Worm (Caenorhabditis elegans) whole organism, L2 larva: ENCODE data around the gene hira-1.

Source experiments
- R02D3.7 ChIP-seq: fragments of 150-350 bp; optimal IDR thresholded peaks from 2 replicates; lab custom pipeline; 2014; ENCODE audit warnings: missing biosample characterization, missing genetic modification characterization
- lin-13 ChIP-seq: fragments of 150-350 bp; optimal IDR thresholded peaks from 2 replicates; lab custom pipeline; 2014; ENCODE audit warnings: missing biosample characterization, missing genetic modification reagents, missing genetic modification characterization
- nhr-21 ChIP-seq: fragments of 150-350 bp; optimal IDR thresholded peaks from 2 replicates; lab custom pipeline; 2014; ENCODE audit warnings: missing biosample characterization, missing genetic modification characterization
- zag-1 ChIP-seq: fragments of 150-350 bp; optimal IDR thresholded peaks from 2 replicates; lab custom pipeline; 2014; ENCODE audit warnings: missing biosample characterization, missing genetic modification characterization

DNA sequence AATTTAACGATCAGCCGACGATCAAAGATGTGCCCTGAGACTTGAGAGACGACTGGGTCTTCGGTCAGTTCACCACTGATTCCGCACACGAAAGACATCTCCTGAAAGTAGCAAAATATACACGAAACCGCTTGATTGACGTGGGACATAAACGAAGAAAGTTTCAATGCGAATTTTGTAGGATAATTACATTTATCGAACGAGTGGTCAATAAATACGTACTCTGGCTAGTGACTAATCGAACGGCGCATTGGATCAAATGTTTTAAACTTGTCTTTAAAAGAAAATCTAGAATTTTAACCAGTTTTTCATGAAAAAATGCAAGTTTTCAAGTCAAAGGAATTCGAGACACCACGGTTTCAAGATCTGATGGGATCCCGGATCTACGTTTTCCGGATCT, 19.0 kb upstream of the hira-1 start, which contains the start of gene prp-19:
- TF ChIP-seq lin-13 (GFP tag; lab: Kevin White, UChicago) (no peak), nhr-21 (no peak), R02D3.7 (no peak), zag-1 (tag; lab: Kevin White, UChicago) (no peak)
